Worm (Caenorhabditis elegans): ENCODE measurements around the gene Y59A8B.12.

Y59A8B.12 gene

DNA sequence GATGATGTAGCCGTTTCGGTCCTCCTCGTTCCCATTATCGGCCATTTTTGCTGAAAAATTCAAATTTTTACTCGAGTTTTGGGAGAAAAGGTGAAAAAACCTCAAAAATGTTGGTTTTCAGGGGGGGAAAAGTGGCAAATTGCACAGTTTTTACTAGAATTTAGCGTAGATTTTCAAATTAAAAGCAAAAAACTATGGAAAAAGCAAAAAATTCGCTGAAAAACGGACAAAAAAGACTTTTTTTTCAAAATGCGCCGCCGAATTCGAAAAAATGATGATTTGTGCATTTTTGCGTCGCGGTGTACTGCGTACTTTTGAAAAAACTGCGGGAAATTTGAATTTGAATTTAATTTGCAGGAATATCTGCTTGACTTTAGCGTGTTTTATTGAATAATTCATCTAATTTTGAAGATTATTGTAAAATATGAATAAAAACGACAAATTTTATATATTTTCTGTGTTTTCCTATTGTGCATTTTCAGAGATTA, at the start of gene Y59A8B.12:
TSS of gene Y59A8B.12 (minus strand) at position 51 of the 488 bp plus-strand sequence.
- TF ChIP-seq rbr-2 (tag; optimal IDR thresholded peaks at IDR 0.05) = no peak
- no peak for TF ChIP-seq lin-38 (GFP tag; IDR thresholded peaks at IDR 0.05)
- TF ChIP-seq daf-8 (GFP tag; IDR thresholded peaks at IDR 0.05) = no peak
- TF ChIP-seq dpl-1 (GFP tag; optimal IDR thresholded peaks at IDR 0.05) = no peak
- no peak for TF ChIP-seq ceh-28 (tag; optimal IDR thresholded peaks at IDR 0.05)
- no peak for TF ChIP-seq skn-1 (tag; optimal IDR thresholded peaks at IDR 0.05)
- TF ChIP-seq saeg-2 (GFP tag; IDR thresholded peaks at IDR 0.05) = no peak
- no peak for TF ChIP-seq ceh-32 (tag; optimal IDR thresholded peaks at IDR 0.05; ENCODE audit: poor library complexity)
- TF ChIP-seq daf-19 (GFP tag; conservative IDR thresholded peaks at IDR 0.05) = no peak
- no peak for TF ChIP-seq Y75B8A.6 (GFP tag; IDR thresholded peaks at IDR 0.05)
- no peak for TF ChIP-seq Y105C5A.15 (GFP tag; IDR thresholded peaks at IDR 0.05)

DNA sequence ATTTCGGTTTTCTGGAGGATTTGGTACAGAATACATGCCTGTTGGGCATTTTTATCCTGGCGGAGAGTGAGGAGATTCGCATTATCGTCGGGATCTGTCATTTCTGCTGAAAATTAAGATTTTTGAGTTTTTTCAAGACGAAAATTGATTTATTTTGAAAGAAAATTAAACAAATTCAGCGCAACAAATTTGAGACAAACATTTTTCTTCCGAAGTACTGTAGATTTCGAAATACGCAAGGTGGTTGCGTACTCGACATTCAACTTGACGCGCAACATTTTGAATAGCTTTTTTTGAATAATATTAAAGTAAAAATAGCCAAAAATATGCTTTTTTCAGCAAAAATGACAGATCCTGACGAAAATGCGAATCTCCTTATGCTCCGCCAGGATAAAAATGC, 48.4 kb upstream of the Y59A8B.12 start, which contains the start of gene Y37H2A.7:
TSS of gene Y37H2A.7 (minus strand) at position 101 of the 400 bp plus-strand sequence.
- TF ChIP-seq snpc-4 (tag; optimal IDR thresholded peaks at IDR 0.05) (no peak), aha-1 (tag) (peak; percentile 50)

DNA sequence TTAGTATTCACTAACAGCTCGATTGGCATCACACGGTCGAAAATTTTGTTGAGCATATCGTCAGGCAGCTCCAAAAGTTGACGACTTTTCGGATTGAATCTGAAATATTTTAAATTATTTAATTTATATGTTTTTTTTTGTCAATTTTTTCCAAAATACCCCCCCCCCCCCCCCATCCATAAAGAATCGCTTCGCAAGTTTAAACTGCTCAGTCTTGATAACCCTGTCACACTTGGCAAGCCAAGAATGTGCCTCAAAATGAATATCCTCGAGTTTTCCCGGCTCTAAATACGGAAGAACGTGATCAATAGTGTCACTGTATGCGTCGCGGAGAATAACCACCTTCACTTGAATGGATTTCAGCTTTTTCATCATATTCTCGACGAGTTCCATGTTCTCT, 47.2 kb upstream of the Y59A8B.12 start, which contains the start of gene Y37H2A.18:
TSS of gene Y37H2A.18 (minus strand) at position 101 of the 400 bp plus-strand sequence.
- TF ChIP-seq F44E2.7 (GFP tag; IDR thresholded peaks at IDR 0.05) (no peak), mes-2 (tag; optimal IDR thresholded peaks at IDR 0.05; ENCODE audit: poor library complexity, severe bottlenecking) (no peak), lin-1 (GFP tag; IDR thresholded peaks at IDR 0.05) (no peak), Y5F2A.4 (GFP tag; optimal IDR thresholded peaks at IDR 0.05) (no peak), T26A8.4 (GFP tag; IDR thresholded peaks at IDR 0.05) (no peak), nhr-6 (tag; optimal IDR thresholded peaks at IDR 0.05) (no peak), dpl-1 (GFP tag; optimal IDR thresholded peaks at IDR 0.05) (no peak), dmd-8 (GFP tag; IDR thresholded peaks at IDR 0.05) (no peak), spr-3 (GFP tag; optimal IDR thresholded peaks at IDR 0.05) (no peak), unc-130 (GFP tag; optimal IDR thresholded peaks at IDR 0.05) (no peak), egl-43 (GFP tag; IDR thresholded peaks at IDR 0.05) (no peak), spr-1 (tag; optimal IDR thresholded peaks at IDR 0.05) (no peak), cey-2 (tag; optimal IDR thresholded peaks at IDR 0.05; ENCODE audit: borderline replicate concordance, insufficient read depth) (no peak), nhr-11 (tag; optimal IDR thresholded peaks at IDR 0.05) (no peak), nhr-41 (GFP tag; IDR thresholded peaks at IDR 0.05) (no peak), pha-4 (GFP tag; IDR thresholded peaks at IDR 0.05) (no peak), pha-4 (tag; optimal IDR thresholded peaks at IDR 0.05) (no peak), T20F7.1 (GFP tag; optimal IDR thresholded peaks at IDR 0.05) (no peak)

DNA sequence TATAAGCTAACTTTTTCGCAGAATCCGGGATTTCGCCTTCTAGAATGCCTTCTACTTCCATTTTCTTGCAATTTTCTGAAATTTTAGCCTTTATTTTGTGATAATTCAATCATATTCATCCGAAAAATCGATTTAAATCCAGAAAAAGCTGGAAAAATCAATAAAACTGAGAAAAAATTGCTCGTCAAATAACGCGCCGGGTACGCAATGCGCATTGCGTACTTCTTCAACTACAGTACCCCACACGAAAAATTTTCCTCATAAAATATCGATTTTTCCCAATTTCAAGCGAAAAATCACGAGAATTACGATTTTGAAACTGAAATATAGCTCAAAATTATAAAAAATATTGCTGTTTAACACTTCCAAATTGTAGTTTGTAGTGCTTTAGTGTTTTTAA, 45.0 kb upstream of the Y59A8B.12 start, which contains the start of gene Y37H2A.12:
TSS of gene Y37H2A.12 (minus strand) at position 81 of the 400 bp plus-strand sequence.
- peak in 1 of 2 experiments; percentile 21 for TF ChIP-seq unc-62 (GFP tag; optimal IDR thresholded peaks at IDR 0.05 in 1 of 2)
- TF ChIP-seq unc-62 (tag; optimal IDR thresholded peaks at IDR 0.05) = no peak
- TF ChIP-seq aly-2 (tag; optimal IDR thresholded peaks at IDR 0.05) = no peak
- TF ChIP-seq tag-97 (GFP tag; IDR thresholded peaks at IDR 0.05) = no peak

DNA sequence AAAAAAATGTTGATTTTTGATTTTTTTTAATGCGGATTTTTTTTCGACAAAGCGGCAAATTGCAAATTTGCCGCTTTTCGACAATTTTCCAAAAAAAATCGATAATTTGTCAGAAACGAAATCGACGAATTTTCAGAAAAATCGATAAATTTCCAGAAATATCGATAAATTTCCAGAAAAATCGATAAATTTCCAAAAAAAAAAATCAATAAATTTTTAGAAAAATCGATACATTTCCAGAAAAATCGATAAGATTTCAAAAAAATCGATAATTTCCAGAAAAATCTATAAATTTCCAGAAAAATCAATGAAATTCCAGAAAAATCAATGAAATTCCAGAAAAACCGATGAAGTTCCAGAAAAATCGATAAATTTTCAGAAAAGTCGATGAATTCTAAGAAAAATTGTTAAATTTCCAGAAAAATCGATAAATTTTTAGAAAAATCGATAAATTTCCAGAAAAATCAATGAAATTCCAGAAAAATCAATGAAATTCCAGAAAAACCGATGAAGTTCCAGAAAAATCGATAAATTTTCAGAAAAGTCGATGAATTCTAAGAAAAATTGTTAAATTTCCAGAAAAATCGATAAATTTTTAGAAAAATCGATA, 43.7 kb upstream of the Y59A8B.12 start:
- peak; percentile 76 for TF ChIP-seq ceh-28 (tag; optimal IDR thresholded peaks at IDR 0.05)

Data from whole organism, L4 larva.